Worm (Caenorhabditis elegans) whole organism, L4 larva: ENCODE data around the gene ncx-7.

Source experiments
- F44E2.7 ChIP-seq: fragments of 200-800 bp; sonication (Bioruptor generic); IDR thresholded peaks from 2 replicates; pipeline ENCODE4 v2.1.2; 2022; ENCODE audit warnings: missing genetic modification characterization, missing compliant biosample characterization
- F49E8.2 ChIP-seq: sonication (generic microtip); optimal IDR thresholded peaks from 2 replicates; lab custom pipeline; 2016; ENCODE audit warnings: missing compliant biosample characterization, mild to moderate bottlenecking, missing genetic modification characterization, borderline replicate concordance
- ZK337.2 ChIP-seq: fragments of 200-800 bp; sonication (Bioruptor generic); IDR thresholded peaks from 2 replicates; pipeline ENCODE4 v1.3.6; 2022; ENCODE audit warnings: missing genetic modification reagents, missing genetic modification characterization, missing compliant biosample characterization
- aha-1 ChIP-seq: fragments of 150-350 bp; peaks from one replicate; lab custom pipeline; 2014; ENCODE audit warnings: missing biosample characterization, missing genetic modification characterization
- ama-1 ChIP-seq: fragments of 150-350 bp; optimal IDR thresholded peaks from 2 replicates; lab custom pipeline; 2014; ENCODE audit warnings: inconsistent platforms, mixed read lengths
- attf-4 ChIP-seq: sonication (generic microtip); optimal IDR thresholded peaks from 3 replicates; lab custom pipeline; 2017; ENCODE audit warnings: missing biosample characterization, missing genetic modification characterization
- ceh-28 ChIP-seq: fragments of 150-350 bp; optimal IDR thresholded peaks from 2 replicates; lab custom pipeline; 2014; ENCODE audit warnings: missing biosample characterization, missing genetic modification reagents, missing genetic modification characterization
- ceh-82 ChIP-seq: sonication (generic microtip); optimal IDR thresholded peaks from 2 replicates; lab custom pipeline; 2017; ENCODE audit warnings: missing biosample characterization, missing genetic modification characterization
- daf-16 ChIP-seq, 3 experiments: sonication (generic microtip); optimal IDR thresholded peaks; 2 replicates each; lab custom pipeline; 2016 to 2017; ENCODE audit warnings: missing genetic modification characterization in 3 of 3, missing genetic modification reagents in 3 of 3, mild to moderate bottlenecking in 2 of 3, missing compliant biosample characterization in 2 of 3, missing biosample characterization in 1 of 3, moderate library complexity in 1 of 3
- daf-8 ChIP-seq: fragments of 200-800 bp; sonication (Bioruptor generic); IDR thresholded peaks from 2 replicates; pipeline ENCODE4 v1.3.6; 2022; ENCODE audit warnings: missing genetic modification characterization, missing compliant biosample characterization
- dmd-6 ChIP-seq: fragments of 200-800 bp; sonication (Bioruptor generic); IDR thresholded peaks from 2 replicates; pipeline ENCODE4 v1.3.6; 2022; ENCODE audit warnings: missing genetic modification reagents, missing genetic modification characterization, missing compliant biosample characterization
- dpl-1 ChIP-seq: fragments of 150-350 bp; optimal IDR thresholded peaks from 2 replicates; lab custom pipeline; 2014; ENCODE audit warnings: missing biosample characterization, missing genetic modification reagents, missing genetic modification characterization
- duxl-1 ChIP-seq: sonication (generic microtip); optimal IDR thresholded peaks from 2 replicates; lab custom pipeline; 2016; ENCODE audit warnings: mild to moderate bottlenecking, missing genetic modification characterization, moderate library complexity, missing compliant biosample characterization; ENCODE audit not compliant: poor library complexity
- dve-1 ChIP-seq: sonication (generic microtip); optimal IDR thresholded peaks from 2 replicates; lab custom pipeline; 2017; ENCODE audit warnings: antibody characterized with exemption, mild to moderate bottlenecking, missing genetic modification characterization, missing compliant biosample characterization; ENCODE audit not compliant: insufficient read depth
- fkh-10 ChIP-seq: fragments of 150-350 bp; optimal IDR thresholded peaks from 2 replicates; lab custom pipeline; 2014; ENCODE audit warnings: missing biosample characterization, missing genetic modification reagents, missing genetic modification characterization
- fos-1 ChIP-seq: fragments of 150-350 bp; optimal IDR thresholded peaks from 2 replicates; lab custom pipeline; 2014; ENCODE audit warnings: missing biosample characterization, missing genetic modification characterization
- gei-8 ChIP-seq: fragments of 200-800 bp; sonication (Bioruptor generic); optimal IDR thresholded peaks from 2 replicates; lab custom pipeline; 2018; ENCODE audit warnings: mild to moderate bottlenecking, missing genetic modification characterization, missing compliant biosample characterization
- hlh-11 ChIP-seq: fragments of 200-800 bp; sonication (Bioruptor generic); optimal IDR thresholded peaks from 2 replicates; lab custom pipeline; 2018; ENCODE audit warnings: mild to moderate bottlenecking, missing genetic modification characterization, missing compliant biosample characterization
- hmg-1.1 ChIP-seq: fragments of 200-800 bp; sonication (Bioruptor generic); IDR thresholded peaks from 2 replicates; pipeline ENCODE4 v1.3.6; 2022; ENCODE audit warnings: missing genetic modification reagents, missing genetic modification characterization, missing compliant biosample characterization
- jun-1 ChIP-seq: fragments of 150-350 bp; optimal IDR thresholded peaks from 2 replicates; lab custom pipeline; 2014; ENCODE audit warnings: missing biosample characterization, missing genetic modification reagents, missing genetic modification characterization
- lin-1 ChIP-seq: fragments of 200-800 bp; sonication (Bioruptor generic); IDR thresholded peaks from 2 replicates; pipeline ENCODE4 v1.3.6; 2022; ENCODE audit warnings: missing genetic modification reagents, missing genetic modification characterization, missing compliant biosample characterization
- lin-13 ChIP-seq: fragments of 150-350 bp; optimal IDR thresholded peaks from 2 replicates; lab custom pipeline; 2014; ENCODE audit warnings: missing biosample characterization, missing genetic modification reagents, missing genetic modification characterization
- lin-15B ChIP-seq: fragments of 150-350 bp; sonication (generic microtip); optimal IDR thresholded peaks from 3 replicates; lab custom pipeline; 2014; ENCODE audit warnings: missing biosample characterization, missing genetic modification characterization
- lin-38 ChIP-seq: fragments of 200-800 bp; sonication (Bioruptor generic); IDR thresholded peaks from 2 replicates; pipeline ENCODE4 v1.3.6; 2022; ENCODE audit warnings: missing genetic modification reagents, missing genetic modification characterization, missing compliant biosample characterization
- lin-39 ChIP-seq: fragments of 150-350 bp; optimal IDR thresholded peaks from 2 replicates; lab custom pipeline; 2014; ENCODE audit warnings: missing biosample characterization, missing genetic modification reagents, missing genetic modification characterization
- lsy-2 ChIP-seq, 2 experiments: fragments of 150-350 bp in 1 of 2; sonication (generic microtip) in 1 of 2; optimal IDR thresholded peaks; 2 replicates each; lab custom pipeline; 2014 to 2017; ENCODE audit warnings: missing biosample characterization in 2 of 2, missing genetic modification characterization in 2 of 2
- madf-9 ChIP-seq: fragments of 200-800 bp; sonication (Bioruptor generic); conservative IDR thresholded peaks from 2 replicates; pipeline ENCODE4 v1.3.6; 2022; ENCODE audit warnings: missing genetic modification reagents, missing genetic modification characterization, missing compliant biosample characterization
- mdl-1 ChIP-seq, 2 experiments: fragments of 150-350 bp in 1 of 2; sonication (generic microtip) in 1 of 2; optimal IDR thresholded peaks; 2 replicates each; lab custom pipeline; 2014 to 2017; ENCODE audit warnings: missing biosample characterization in 2 of 2, missing genetic modification characterization in 2 of 2
- mdt-29 ChIP-seq: fragments of 200-800 bp; sonication (Bioruptor generic); IDR thresholded peaks from 2 replicates; pipeline ENCODE4 v1.3.6; 2022; ENCODE audit warnings: missing genetic modification reagents, missing genetic modification characterization, missing compliant biosample characterization
- mep-1 ChIP-seq: fragments of 150-350 bp; sonication (generic microtip); optimal IDR thresholded peaks from 3 replicates; lab custom pipeline; 2014; ENCODE audit warnings: missing biosample characterization, missing genetic modification characterization
- nhr-102 ChIP-seq: sonication (generic microtip); optimal IDR thresholded peaks from 2 replicates; lab custom pipeline; 2016; ENCODE audit warnings: mild to moderate bottlenecking, missing genetic modification characterization, moderate library complexity, missing compliant biosample characterization
- nhr-11 ChIP-seq: fragments of 150-350 bp; optimal IDR thresholded peaks from 2 replicates; lab custom pipeline; 2014; ENCODE audit warnings: missing biosample characterization, missing genetic modification characterization
- nhr-25 ChIP-seq: sonication (generic microtip); optimal IDR thresholded peaks from 2 replicates; lab custom pipeline; 2017; ENCODE audit warnings: missing genetic modification characterization, mild to moderate bottlenecking, missing compliant biosample characterization, antibody characterized with exemption, moderate library complexity, borderline replicate concordance; ENCODE audit not compliant: insufficient read depth
- nhr-28 ChIP-seq: fragments of 150-350 bp; optimal IDR thresholded peaks from 2 replicates; lab custom pipeline; 2014; ENCODE audit warnings: missing biosample characterization, missing genetic modification characterization
- nhr-42 ChIP-seq: fragments of 200-800 bp; sonication (Bioruptor generic); IDR thresholded peaks from 2 replicates; pipeline ENCODE4 v1.3.6; 2022; ENCODE audit warnings: missing genetic modification characterization, missing compliant biosample characterization
- nhr-48 ChIP-seq: sonication (generic microtip); optimal IDR thresholded peaks from 2 replicates; lab custom pipeline; 2016; ENCODE audit warnings: mild to moderate bottlenecking, missing genetic modification characterization, missing compliant biosample characterization
- nhr-6 ChIP-seq: fragments of 150-350 bp; optimal IDR thresholded peaks from 2 replicates; lab custom pipeline; 2014; ENCODE audit warnings: missing biosample characterization, missing genetic modification characterization
- nhr-76 ChIP-seq: fragments of 150-350 bp; optimal IDR thresholded peaks from 2 replicates; lab custom pipeline; 2014; ENCODE audit warnings: missing biosample characterization, missing genetic modification characterization
- nhr-77 ChIP-seq: fragments of 150-350 bp; optimal IDR thresholded peaks from 2 replicates; lab custom pipeline; 2014; ENCODE audit warnings: missing biosample characterization, missing genetic modification characterization
- pha-4 ChIP-seq, 2 experiments: fragments of 150-350 bp in 1 of 2; fragments of 200-800 bp in 1 of 2; sonication (Bioruptor generic) in 1 of 2; IDR thresholded peaks in 1 of 2; optimal IDR thresholded peaks in 1 of 2; 2 replicates each; pipeline versions ENCODE4 v1.3.6 to Lab custom; 2014 to 2022; ENCODE audit warnings: missing genetic modification characterization in 2 of 2, missing genetic modification reagents in 2 of 2, missing biosample characterization in 1 of 2, missing compliant biosample characterization in 1 of 2
- php-3 ChIP-seq: fragments of 200-800 bp; sonication (Bioruptor generic); IDR thresholded peaks from 2 replicates; pipeline ENCODE4 v1.3.6; 2022; ENCODE audit warnings: missing genetic modification reagents, missing genetic modification characterization, missing compliant biosample characterization
- rbr-2 ChIP-seq: sonication (generic microtip); optimal IDR thresholded peaks from 2 replicates; lab custom pipeline; 2016; ENCODE audit warnings: missing genotype, missing genetic modification characterization, missing compliant biosample characterization
- snpc-4 ChIP-seq: fragments of 150-350 bp; optimal IDR thresholded peaks from 2 replicates; lab custom pipeline; 2014; ENCODE audit warnings: missing biosample characterization, missing genetic modification characterization
- spr-1 ChIP-seq: sonication (generic microtip); optimal IDR thresholded peaks from 2 replicates; lab custom pipeline; 2016; ENCODE audit warnings: mild to moderate bottlenecking, missing genetic modification characterization, missing compliant biosample characterization
- tra-1 ChIP-seq: fragments of 200-800 bp; sonication (Bioruptor generic); IDR thresholded peaks from 2 replicates; pipeline ENCODE4 v1.3.6; 2022; ENCODE audit warnings: missing genetic modification reagents, missing genetic modification characterization, missing compliant biosample characterization
- unc-130 ChIP-seq: sonication (generic microtip); optimal IDR thresholded peaks from 2 replicates; lab custom pipeline; 2016; ENCODE audit warnings: missing genetic modification reagents, missing genetic modification characterization, missing compliant biosample characterization
- unc-39 ChIP-seq: sonication (generic microtip); optimal IDR thresholded peaks from 2 replicates; lab custom pipeline; 2017; ENCODE audit warnings: missing biosample characterization, missing genetic modification characterization
- unc-62 ChIP-seq, 3 experiments: fragments of 150-350 bp in 1 of 3; sonication (generic microtip); optimal IDR thresholded peaks in 2 of 3; peaks in 1 of 3; 1 replicate in 1 of 3; 2 replicates in 2 of 3; lab custom pipeline; 2014 to 2017; ENCODE audit warnings: missing biosample characterization in 3 of 3, missing genetic modification characterization in 3 of 3, missing genetic modification reagents in 3 of 3, missing genotype in 1 of 3
- vab-7 ChIP-seq: fragments of 200-800 bp; sonication (Bioruptor generic); IDR thresholded peaks from 2 replicates; pipeline ENCODE4 v1.3.6; 2022; ENCODE audit warnings: missing genetic modification reagents, missing genetic modification characterization, missing compliant biosample characterization
- zip-2 ChIP-seq: fragments of 150-350 bp; optimal IDR thresholded peaks from 2 replicates; lab custom pipeline; 2014; ENCODE audit warnings: missing biosample characterization, missing genetic modification characterization

Gene ncx-7

ce11 chrIII:9717243-9717642 lies 2.8 kb downstream of the ncx-7 start:
- TF ChIP-seq mep-1 (peak; percentile 59), F49E8.2 (tag; lab: Kevin White, UChicago) (peak; percentile 90), snpc-4 (tag; lab: Kevin White, UChicago) (peak; percentile 91), mdt-29 (GFP tag; lab: Robert Waterston, UW) (no peak), nhr-6 (peak; percentile 65), duxl-1 (peak; percentile 48), zip-2 (tag; lab: Kevin White, UChicago) (no peak), nhr-28 (tag; lab: Kevin White, UChicago) (peak; percentile 40), dpl-1 (GFP tag; lab: Kevin White, UChicago) (peak; percentile 30), F44E2.7 (no peak), unc-39 (tag; lab: Kevin White, UChicago) (no peak), lin-1 (peak; percentile 82; the same call in 1 of the 2 replicates), daf-8 (no peak), dve-1 (tag; lab: Kevin White, UChicago) (peak; percentile 79), ZK337.2 (0 out of 2 replicates have a peak, but pooled peaks have one; percentile 12), lin-39 (tag; lab: Kevin White, UChicago) (no peak), nhr-76 (no peak), attf-4 (tag; lab: Kevin White, UChicago) (peak; percentile 25), vab-7 (GFP tag; lab: Robert Waterston, UW) (no peak), gei-8 (no peak), jun-1 (tag; lab: Kevin White, UChicago) (peak; percentile 7), nhr-102 (tag; lab: Kevin White, UChicago) (peak; percentile 73), hmg-1.1 (GFP tag; lab: Robert Waterston, UW) (no peak; the same call in 1 of the 2 replicates), daf-16 (GFP tag; optimal IDR thresholded peaks at IDR 0.05; lab: Kevin White, UChicago) (peak in 1 of 2 experiments; percentile 63), daf-16 (tag; optimal IDR thresholded peaks at IDR 0.05; lab: Kevin White, UChicago) (peak; percentile 69), lin-38 (GFP tag; lab: Robert Waterston, UW) (peak; percentile 67), ama-1 (peak; percentile 94), nhr-11 (tag; lab: Kevin White, UChicago) (peak; percentile 15), madf-9 (GFP tag; lab: Robert Waterston, UW) (no peak), fos-1 (no peak), pha-4 (GFP tag; IDR thresholded peaks at IDR 0.05; lab: Robert Waterston, UW) (peak; percentile 48; the same call in 1 of the 2 replicates), pha-4 (tag; optimal IDR thresholded peaks at IDR 0.05; lab: Kevin White, UChicago) (no peak), unc-130 (GFP tag; lab: Kevin White, UChicago) (peak; percentile 2), php-3 (peak; percentile 49; the same call in 1 of the 2 replicates), dmd-6 (peak; percentile 63), nhr-42 (GFP tag; lab: Robert Waterston, UW) (peak; percentile 27; the same call in 1 of the 2 replicates), lsy-2 (tag; optimal IDR thresholded peaks at IDR 0.05; lab: Kevin White, UChicago) (peak in 1 of 2 experiments; percentile 73), lin-15B (peak; percentile 46), nhr-48 (peak; percentile 63), spr-1 (tag; lab: Kevin White, UChicago) (peak; percentile 16), rbr-2 (tag; lab: Kevin White, UChicago) (peak; percentile 20), aha-1 (peak; percentile 60), ceh-28 (tag; lab: Kevin White, UChicago) (no peak), nhr-25 (tag; lab: Kevin White, UChicago) (peak; percentile 63), fkh-10 (GFP tag; lab: Kevin White, UChicago) (no peak), tra-1 (GFP tag; lab: Robert Waterston, UW) (peak; percentile 28; the same call in 1 of the 2 replicates), hlh-11 (peak; percentile 70), ceh-82 (no peak), lin-13 (peak; percentile 57), mdl-1 (tag; optimal IDR thresholded peaks at IDR 0.05; lab: Kevin White, UChicago) (no peak), nhr-77 (tag; lab: Kevin White, UChicago) (no peak), unc-62 (GFP tag; optimal IDR thresholded peaks at IDR 0.05 in 1 of 2; lab: Kevin White, UChicago) (peak in 1 of 2 experiments; percentile 35), unc-62 (tag; optimal IDR thresholded peaks at IDR 0.05; lab: Kevin White, UChicago) (no peak)
